Fruit fly (Drosophila melanogaster): ENCODE measurements around the gene Ir25a.

DNA sequence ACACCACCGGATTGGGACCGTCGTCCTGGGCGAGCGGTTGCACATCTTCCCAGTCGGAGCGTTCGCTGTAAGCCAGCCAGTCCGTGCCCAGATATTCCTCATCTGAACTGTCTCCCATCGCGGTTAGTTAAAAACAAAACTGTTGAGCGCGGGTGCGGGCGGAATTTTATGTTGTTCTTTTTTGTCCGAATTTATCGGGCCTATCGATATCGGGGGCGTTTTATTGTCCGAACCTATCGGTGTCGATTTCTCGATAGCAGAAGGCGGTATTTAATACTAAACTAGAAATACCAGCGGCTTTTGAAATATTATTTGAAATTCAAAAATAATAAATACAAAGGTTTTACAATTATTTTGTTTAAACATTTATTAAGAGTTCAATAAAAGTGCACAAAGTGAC lies 4.6 kb downstream of the Ir25a start, which contains the start of gene Fnta:
- TF ChIP-seq CTCF (optimal IDR thresholded peaks at IDR 0.05) (no peak), CG8478 (optimal IDR thresholded peaks at IDR 0.05) (no peak)
